Worm (Caenorhabditis elegans) whole organism, L4/young adult: ENCODE measurements around the gene Y110A2AL.1.

Experiments
- W03F9.2 ChIP-seq: fragments of 150-350 bp; optimal IDR thresholded peaks from 2 replicates; lab custom pipeline; 2014; ENCODE audit warnings: missing biosample characterization, missing genetic modification characterization
- him-1 ChIP-seq: sonication (generic microtip); optimal IDR thresholded peaks from 2 replicates; lab custom pipeline; 2016; ENCODE audit warnings: missing genotype, missing genetic modification reagents, missing genetic modification characterization, missing compliant biosample characterization

ce11 chrII:2836853-2837252 lies 38.0 kb upstream of the Y110A2AL.1 start, which contains the start of gene K12H6.7:
- TF ChIP-seq W03F9.2 (no peak), him-1 (tag; lab: Kevin White, UChicago) (no peak)
